Fruit fly (Drosophila melanogaster) whole organism, embryonic: ENCODE results near the gene CG6040.

Experiments
- Asciz ChIP-seq: fragments of 200-800 bp; sonication (Bioruptor generic); optimal IDR thresholded peaks from 2 replicates; lab custom pipeline; 2017; ENCODE audit warnings: missing biosample characterization, mild to moderate bottlenecking, missing genetic modification characterization, missing genetic modification reagents
- Bteb2 ChIP-seq: fragments of 200-800 bp; sonication (Bioruptor generic); optimal IDR thresholded peaks from 2 replicates; lab custom pipeline; 2016; ENCODE audit warnings: missing biosample characterization, missing genetic modification characterization
- CG10366 ChIP-seq: fragments of 200-800 bp; sonication (Bioruptor generic); IDR thresholded peaks from 2 replicates; pipeline ENCODE4 v1.3.6; 2022; ENCODE audit warnings: missing biosample characterization, missing genetic modification characterization
- CG10543 ChIP-seq: fragments of 200-800 bp; sonication (Bioruptor generic); optimal IDR thresholded peaks from 3 replicates; lab custom pipeline; 2017; ENCODE audit warnings: missing biosample characterization, mild to moderate bottlenecking, missing genetic modification characterization, moderate library complexity
- CG10979 ChIP-seq: fragments of 200-800 bp; sonication (Bioruptor generic); optimal IDR thresholded peaks from 2 replicates; lab custom pipeline; 2018; ENCODE audit warnings: missing biosample characterization, mild to moderate bottlenecking, missing genetic modification characterization, moderate library complexity
- CG12391 ChIP-seq: fragments of 200-800 bp; sonication (Bioruptor generic); optimal IDR thresholded peaks from 3 replicates; lab custom pipeline; 2018; ENCODE audit warnings: missing biosample characterization, mild to moderate bottlenecking, missing genetic modification characterization, moderate library complexity
- CG12744 ChIP-seq: fragments of 200-800 bp; sonication (Bioruptor generic); optimal IDR thresholded peaks from 2 replicates; lab custom pipeline; 2016; ENCODE audit warnings: missing biosample characterization, missing genetic modification characterization
- CG14710 ChIP-seq: fragments of 200-800 bp; sonication (Bioruptor generic); optimal IDR thresholded peaks from 3 replicates; lab custom pipeline; 2019; ENCODE audit warnings: missing biosample characterization, mild to moderate bottlenecking, missing genetic modification characterization, moderate library complexity
- CG17361 ChIP-seq: fragments of 200-800 bp; sonication (Bioruptor generic); IDR thresholded peaks from 3 replicates; pipeline ENCODE4 v1.3.6; 2022; ENCODE audit warnings: missing biosample characterization, missing genetic modification characterization
- CG4424 ChIP-seq: fragments of 200-800 bp; sonication (Bioruptor generic); optimal IDR thresholded peaks from 3 replicates; lab custom pipeline; 2016; ENCODE audit warnings: missing biosample characterization, missing genetic modification characterization
- CG5180 ChIP-seq: fragments of 200-800 bp; sonication (Bioruptor generic); optimal IDR thresholded peaks from 3 replicates; lab custom pipeline; 2017; ENCODE audit warnings: missing biosample characterization, missing genetic modification characterization, mild to moderate bottlenecking, moderate library complexity, missing genetic modification reagents
- CG6689 ChIP-seq: fragments of 200-800 bp; sonication (Bioruptor generic); IDR thresholded peaks from 2 replicates; pipeline ENCODE4 v1.3.6; 2022; ENCODE audit warnings: missing biosample characterization, missing genetic modification characterization
- CG7271 ChIP-seq: fragments of 200-800 bp; sonication (Bioruptor generic); optimal IDR thresholded peaks from 2 replicates; lab custom pipeline; 2018; ENCODE audit warnings: missing biosample characterization, mild to moderate bottlenecking, missing genetic modification characterization, moderate library complexity
- CG9817 ChIP-seq: fragments of 200-800 bp; sonication (Bioruptor generic); optimal IDR thresholded peaks from 2 replicates; lab custom pipeline; 2018; ENCODE audit warnings: missing biosample characterization, mild to moderate bottlenecking, missing genetic modification characterization, moderate library complexity
- Doc3 ChIP-seq: fragments of 200-800 bp; sonication (Bioruptor generic); IDR thresholded peaks from 3 replicates; pipeline ENCODE4 v1.3.6; 2022; ENCODE audit warnings: missing biosample characterization, missing genetic modification characterization; ENCODE audit not compliant: partially characterized antibody
- Ets97D ChIP-seq: fragments of 200-800 bp; sonication (Bioruptor generic); optimal IDR thresholded peaks from 3 replicates; lab custom pipeline; 2016; ENCODE audit warnings: missing biosample characterization, missing genetic modification characterization
- Fer2 ChIP-seq: fragments of 200-800 bp; sonication (Bioruptor generic); optimal IDR thresholded peaks from 2 replicates; lab custom pipeline; 2018; ENCODE audit warnings: missing biosample characterization, mild to moderate bottlenecking, missing genetic modification characterization, moderate library complexity
- HLH54F ChIP-seq: fragments of 200-800 bp; sonication (Bioruptor generic); optimal IDR thresholded peaks from 3 replicates; lab custom pipeline; 2016; ENCODE audit warnings: missing biosample characterization, missing genetic modification characterization
- Kr ChIP-seq: fragments of 200-800 bp; sonication (Bioruptor generic); optimal IDR thresholded peaks from 2 replicates; lab custom pipeline; 2017; ENCODE audit warnings: missing biosample characterization, mild to moderate bottlenecking, missing genetic modification characterization
- MBD-R2 ChIP-seq: fragments of 200-800 bp; sonication (Bioruptor generic); IDR thresholded peaks from 2 replicates; pipeline ENCODE4 v1.3.6; 2022; ENCODE audit warnings: missing biosample characterization, missing genetic modification characterization
- Meics ChIP-seq: fragments of 200-800 bp; sonication (Bioruptor generic); optimal IDR thresholded peaks from 2 replicates; lab custom pipeline; 2017; ENCODE audit warnings: missing biosample characterization, mild to moderate bottlenecking, missing genetic modification characterization
- NfI ChIP-seq: fragments of 200-800 bp; sonication (Bioruptor generic); optimal IDR thresholded peaks from 3 replicates; lab custom pipeline; 2018; ENCODE audit warnings: missing biosample characterization, mild to moderate bottlenecking, missing genetic modification characterization, moderate library complexity
- Oli ChIP-seq: fragments of 200-800 bp; sonication (Bioruptor generic); optimal IDR thresholded peaks from 2 replicates; lab custom pipeline; 2018; ENCODE audit warnings: missing biosample characterization, mild to moderate bottlenecking, missing genetic modification characterization, moderate library complexity
- Taf1 ChIP-seq: fragments of 200-800 bp; sonication (Bioruptor generic); IDR thresholded peaks from 2 replicates; pipeline ENCODE4 v1.3.6; 2022; ENCODE audit warnings: missing biosample characterization, missing genetic modification characterization
- dpn ChIP-seq, 2 experiments: fragments of 200-800 bp; sonication (Bioruptor generic); optimal IDR thresholded peaks; 3 replicates each; lab custom pipeline; 2016; ENCODE audit warnings: missing biosample characterization in 2 of 2, missing genetic modification characterization in 2 of 2
- fd64A ChIP-seq: fragments of 200-800 bp; sonication (Bioruptor generic); optimal IDR thresholded peaks from 3 replicates; lab custom pipeline; 2018; ENCODE audit warnings: missing biosample characterization, mild to moderate bottlenecking, missing genetic modification characterization
- gem ChIP-seq: fragments of 200-800 bp; sonication (Bioruptor generic); optimal IDR thresholded peaks from 2 replicates; lab custom pipeline; 2019; ENCODE audit warnings: missing biosample characterization, mild to moderate bottlenecking, missing genetic modification characterization, moderate library complexity
- gsb ChIP-seq: fragments of 200-800 bp; sonication (Bioruptor generic); IDR thresholded peaks from 2 replicates; pipeline ENCODE4 v1.3.6; 2022; ENCODE audit warnings: missing biosample characterization, missing genetic modification characterization
- ham ChIP-seq: fragments of 200-800 bp; sonication (Bioruptor generic); IDR thresholded peaks from 2 replicates; pipeline ENCODE4 v1.3.6; 2022; ENCODE audit warnings: missing biosample characterization, missing genetic modification characterization
- hb ChIP-seq: fragments of 200-800 bp; sonication (Bioruptor generic); IDR thresholded peaks from 3 replicates; pipeline ENCODE4 v1.3.6; 2022; ENCODE audit warnings: missing biosample characterization, missing genetic modification characterization; ENCODE audit not compliant: partially characterized antibody
- jigr1 ChIP-seq: fragments of 200-800 bp; sonication (Bioruptor generic); IDR thresholded peaks from 3 replicates; pipeline ENCODE4 v1.3.6; 2022; ENCODE audit warnings: missing biosample characterization, missing genetic modification characterization
- ken ChIP-seq: fragments of 200-800 bp; sonication (Bioruptor generic); IDR thresholded peaks from 3 replicates; pipeline ENCODE4 v1.3.6; 2022; ENCODE audit warnings: missing biosample characterization, missing genetic modification characterization
- knrl ChIP-seq: fragments of 200-800 bp; sonication (Bioruptor generic); IDR thresholded peaks from 3 replicates; pipeline ENCODE4 v1.3.6; 2022; ENCODE audit warnings: missing biosample characterization, missing genetic modification characterization; ENCODE audit not compliant: partially characterized antibody
- mirr ChIP-seq: fragments of 200-800 bp; sonication (Bioruptor generic); optimal IDR thresholded peaks from 3 replicates; lab custom pipeline; 2018; ENCODE audit warnings: missing biosample characterization, mild to moderate bottlenecking, missing genetic modification characterization
- prd ChIP-seq, 3 experiments: fragments of >200 bp in 2 of 3; fragments of 200-800 bp in 1 of 3; sonication (Bioruptor generic) in 1 of 3; optimal IDR thresholded peaks in 2 of 3; IDR thresholded peaks in 1 of 3; 2 replicates in 2 of 3; 3 replicates in 1 of 3; pipeline versions ENCODE4 v1.3.6 to Lab custom; 2017 to 2022; ENCODE audit warnings: missing biosample characterization in 1 of 3, missing genetic modification characterization in 1 of 3
- pzg ChIP-seq: fragments of 200-800 bp; sonication (Bioruptor generic); optimal IDR thresholded peaks from 3 replicates; lab custom pipeline; 2018; ENCODE audit warnings: missing biosample characterization, mild to moderate bottlenecking, missing genetic modification characterization, moderate library complexity
- scrt ChIP-seq: fragments of 200-800 bp; sonication (Bioruptor generic); optimal IDR thresholded peaks from 2 replicates; lab custom pipeline; 2018; ENCODE audit warnings: missing biosample characterization, mild to moderate bottlenecking, missing genetic modification characterization, moderate library complexity
- sens ChIP-seq: fragments of 200-800 bp; sonication (Bioruptor generic); peaks from one replicate; lab custom pipeline; 2016; ENCODE audit warnings: missing biosample characterization, missing genetic modification characterization
- sisA ChIP-seq: fragments of 200-800 bp; sonication (Bioruptor generic); IDR thresholded peaks from 2 replicates; pipeline ENCODE4 v1.3.6; 2022; ENCODE audit warnings: missing biosample characterization, missing genetic modification characterization
- stwl ChIP-seq: fragments of 200-800 bp; sonication (Bioruptor generic); optimal IDR thresholded peaks from 3 replicates; lab custom pipeline; 2018; ENCODE audit warnings: missing biosample characterization, mild to moderate bottlenecking, missing genetic modification characterization, moderate library complexity
- sug ChIP-seq: fragments of 200-800 bp; optimal IDR thresholded peaks from 2 replicates; lab custom pipeline; 2019; ENCODE audit warnings: missing biosample characterization, mild to moderate bottlenecking, missing genetic modification characterization, moderate library complexity
- tgo ChIP-seq: fragments of 200-800 bp; sonication (Bioruptor generic); IDR thresholded peaks from 3 replicates; pipeline ENCODE4 v1.3.6; 2022; ENCODE audit warnings: missing biosample characterization, missing genetic modification characterization
- tll ChIP-seq, 2 experiments: fragments of 200-800 bp in 1 of 2; fragments of >200 bp in 1 of 2; sonication (Bioruptor generic) in 1 of 2; optimal IDR thresholded peaks; 2 replicates each; lab custom pipeline; 2017 to 2019; ENCODE audit warnings: missing biosample characterization in 2 of 2, missing genetic modification characterization in 2 of 2, mild to moderate bottlenecking in 1 of 2, moderate library complexity in 1 of 2
- trem ChIP-seq: fragments of 200-800 bp; optimal IDR thresholded peaks from 3 replicates; lab custom pipeline; 2019; ENCODE audit warnings: missing biosample characterization, mild to moderate bottlenecking, missing genetic modification characterization, moderate library complexity
- vvl ChIP-seq: fragments of 200-800 bp; sonication (Bioruptor generic); IDR thresholded peaks from 2 replicates; pipeline ENCODE4 v1.3.6; 2022; ENCODE audit warnings: missing biosample characterization, missing genetic modification characterization
- wdn ChIP-seq: fragments of 200-800 bp; sonication (Bioruptor generic); IDR thresholded peaks from 2 replicates; pipeline ENCODE4 v1.3.6; 2022; ENCODE audit warnings: missing biosample characterization, missing genetic modification characterization
- wor ChIP-seq: fragments of 200-800 bp; sonication (Bioruptor generic); IDR thresholded peaks from 2 replicates; pipeline ENCODE4 v1.3.6; 2022; ENCODE audit warnings: missing biosample characterization, missing genetic modification characterization
- zen ChIP-seq: fragments of 200-800 bp; sonication (Bioruptor generic); optimal IDR thresholded peaks from 3 replicates; lab custom pipeline; 2018; ENCODE audit warnings: missing biosample characterization, mild to moderate bottlenecking, missing genetic modification characterization, moderate library complexity

Gene CG6040

dm6 chr3R:19180263-19180893 lies 83.6 kb downstream of the CG6040 start, which contains the start of the genes CG5555 and myd (continued):
- TF ChIP-seq CG14710 (tag; lab: Kevin White, UChicago) = peak; percentile 26
- TF ChIP-seq Taf1 = no peak
- no peak for TF ChIP-seq tll (GFP tag; optimal IDR thresholded peaks at IDR 0.05; lab: Kevin White, UChicago)
- peak; percentile 52 for TF ChIP-seq MBD-R2 (GFP tag; lab: Robert Waterston, UW)
- peak; percentile 92 for TF ChIP-seq stwl (tag; lab: Kevin White, UChicago)
- TF ChIP-seq CG12391 (tag; lab: Kevin White, UChicago) = peak; percentile 49
- peak; percentile 30 for TF ChIP-seq scrt (GFP tag; lab: Kevin White, UChicago)
- TF ChIP-seq CG4424 (GFP tag; lab: Kevin White, UChicago) = no peak
- peak; percentile 71; the same call in 2 of the 3 replicates for TF ChIP-seq Doc3 (GFP tag; lab: Robert Waterston, UW)
- no peak for TF ChIP-seq sug (tag; lab: Kevin White, UChicago)
- TF ChIP-seq CG17361 = 0 out of 3 replicates have a peak, but pooled peaks have one; percentile 27
- TF ChIP-seq fd64A (GFP tag; lab: Kevin White, UChicago) = no peak
- TF ChIP-seq CG5180 (GFP tag; lab: Kevin White, UChicago) = peak; percentile 96
- peak; percentile 65; the same call in 1 of the 2 replicates for TF ChIP-seq vvl (GFP tag; lab: Robert Waterston, UW)
- no peak for TF ChIP-seq CG6689 (GFP tag; lab: Robert Waterston, UW)
- TF ChIP-seq trem (tag; lab: Kevin White, UChicago) = peak; percentile 36
- peak; percentile 0 for TF ChIP-seq CG9817 (tag; lab: Kevin White, UChicago)
- TF ChIP-seq Fer2 (tag; lab: Kevin White, UChicago) = no peak
- no peak for TF ChIP-seq gsb (GFP tag; lab: Robert Waterston, UW)
- peak; percentile 71 for TF ChIP-seq Ets97D (GFP tag; lab: Kevin White, UChicago)
- no peak for TF ChIP-seq CG7271
- TF ChIP-seq wor (GFP tag; lab: Robert Waterston, UW) = no peak
- peak; percentile 35; the same call in 2 of the 3 replicates for TF ChIP-seq tgo
- peak; percentile 40 for TF ChIP-seq CG12744 (GFP tag; lab: Kevin White, UChicago)
- no peak for TF ChIP-seq sisA (GFP tag; lab: Robert Waterston, UW)
- peak; percentile 60 for TF ChIP-seq HLH54F (GFP tag; lab: Kevin White, UChicago)
- TF ChIP-seq prd (optimal IDR thresholded peaks at IDR 0.05; lab: Kevin White, UChicago) = no peak
- TF ChIP-seq prd (GFP tag; IDR thresholded peaks at IDR 0.05; lab: Robert Waterston, UW) = 0 out of 3 replicates have a peak, but pooled peaks have one; percentile 42
- no peak for TF ChIP-seq Asciz
- TF ChIP-seq Meics (GFP tag; lab: Kevin White, UChicago) = no peak
- TF ChIP-seq CG10366 (GFP tag; lab: Robert Waterston, UW) = peak; percentile 41
- TF ChIP-seq Bteb2 (GFP tag; lab: Kevin White, UChicago) = peak; percentile 35
- peak; percentile 50; the same call in 1 of the 3 replicates for TF ChIP-seq ken (GFP tag; lab: Robert Waterston, UW)
- peak; percentile 40 to 50 for TF ChIP-seq dpn (GFP tag; optimal IDR thresholded peaks at IDR 0.05; lab: Kevin White, UChicago)
- TF ChIP-seq Oli (tag; lab: Kevin White, UChicago) = no peak
- TF ChIP-seq pzg = peak; percentile 60
- TF ChIP-seq CG10979 = no peak
- TF ChIP-seq wdn (GFP tag; lab: Robert Waterston, UW) = no peak
- TF ChIP-seq Kr (GFP tag; lab: Kevin White, UChicago) = no peak
- TF ChIP-seq knrl (GFP tag; lab: Robert Waterston, UW) = peak; percentile 65; the same call in 2 of the 3 replicates
- TF ChIP-seq CG10543 = peak; percentile 39
- peak; percentile 89 for TF ChIP-seq sens (GFP tag; lab: Kevin White, UChicago)
- TF ChIP-seq mirr (GFP tag; lab: Kevin White, UChicago) = peak; percentile 21
- peak; percentile 77 for TF ChIP-seq hb (GFP tag; lab: Robert Waterston, UW)
- TF ChIP-seq gem (tag; lab: Kevin White, UChicago) = peak; percentile 45
- TF ChIP-seq jigr1 (GFP tag; lab: Robert Waterston, UW) = no peak
- peak; percentile 6 for TF ChIP-seq zen
- TF ChIP-seq ham (GFP tag; lab: Robert Waterston, UW) = no peak
- TF ChIP-seq NfI (GFP tag; lab: Kevin White, UChicago) = peak; percentile 50
